Fruit fly (Drosophila melanogaster) whole organism, embryonic: ENCODE results near the gene Cog2.
A peak's percentile ranks its signal among the peaks of the same experiment; 100 is the strongest.

Source experiments
- Atf3 ChIP-seq: fragments of 200-800 bp; sonication (Bioruptor generic); optimal IDR thresholded peaks from 3 replicates; lab custom pipeline; 2016; ENCODE audit warnings: missing biosample characterization, missing genetic modification characterization
- CG30020 ChIP-seq: fragments of 200-800 bp; optimal IDR thresholded peaks from 2 replicates; lab custom pipeline; 2019; ENCODE audit warnings: missing biosample characterization, mild to moderate bottlenecking, missing genetic modification characterization, moderate library complexity
- CG6654 ChIP-seq: fragments of 200-800 bp; sonication (Bioruptor generic); optimal IDR thresholded peaks from 2 replicates; lab custom pipeline; 2017; ENCODE audit warnings: missing biosample characterization, mild to moderate bottlenecking, missing genetic modification characterization
- CG7556 ChIP-seq: fragments of 200-800 bp; sonication (Bioruptor generic); optimal IDR thresholded peaks from 2 replicates; lab custom pipeline; 2017; ENCODE audit warnings: missing biosample characterization, mild to moderate bottlenecking, missing genetic modification characterization
- Dref ChIP-seq: fragments of 200-800 bp; sonication (Bioruptor generic); IDR thresholded peaks from 2 replicates; pipeline ENCODE4 v1.3.6; 2022; ENCODE audit warnings: missing biosample characterization, missing genetic modification characterization
- Hand ChIP-seq: fragments of 200-800 bp; sonication (Bioruptor generic); optimal IDR thresholded peaks from 2 replicates; lab custom pipeline; 2017; ENCODE audit warnings: mild to moderate bottlenecking, missing biosample characterization, missing genetic modification reagents, missing genetic modification characterization
- Hr39 ChIP-seq: fragments of >200 bp; optimal IDR thresholded peaks from 2 replicates; lab custom pipeline; 2017
- Hsf ChIP-seq: fragments of 200-800 bp; sonication (Bioruptor generic); optimal IDR thresholded peaks from 3 replicates; lab custom pipeline; 2016; ENCODE audit warnings: missing biosample characterization, missing genetic modification characterization
- Spps ChIP-seq: fragments of 200-800 bp; sonication (Bioruptor generic); optimal IDR thresholded peaks from 2 replicates; lab custom pipeline; 2018; ENCODE audit warnings: missing biosample characterization, mild to moderate bottlenecking, missing genetic modification characterization
- pnt ChIP-seq: fragments of 200-800 bp; sonication (Bioruptor generic); optimal IDR thresholded peaks from 3 replicates; lab custom pipeline; 2016; ENCODE audit warnings: missing biosample characterization, missing genetic modification characterization
- slp2 ChIP-seq: fragments of 200-800 bp; sonication (Bioruptor generic); optimal IDR thresholded peaks from 2 replicates; lab custom pipeline; 2016; ENCODE audit warnings: missing biosample characterization, missing genetic modification characterization

- TF ChIP-seq CG7556 (GFP tag; lab: Kevin White, UChicago) (no peak), pnt (GFP tag; lab: Kevin White, UChicago) (no peak), CG30020 (tag; lab: Kevin White, UChicago) (no peak), Hand (GFP tag; lab: Kevin White, UChicago) (no peak), Hsf (GFP tag; lab: Kevin White, UChicago) (no peak), slp2 (GFP tag; lab: Kevin White, UChicago) (no peak), Hr39 (lab: Kevin White, UChicago) (no peak), CG6654 (GFP tag; lab: Kevin White, UChicago) (no peak), Spps (tag; lab: Kevin White, UChicago) (no peak), Atf3 (GFP tag; lab: Kevin White, UChicago) (no peak), Dref (GFP tag; lab: Robert Waterston, UW) (peak; percentile 76)
Observed at dm6 chr3R:15361490-15361889, at the start of gene Cog2, which contains the start of gene Trax.
